Worm (Caenorhabditis elegans) whole organism, mixed stage, embryonic: Measurements from ENCODE around the gene rpc-1.

ENCODE experiments used
- blmp-1 ChIP-seq: fragments of 150-350 bp; optimal IDR thresholded peaks from 2 replicates; lab custom pipeline; 2014; ENCODE audit warnings: missing biosample characterization, missing genetic modification characterization
- cnd-1 ChIP-seq: fragments of 200-800 bp; sonication (Bioruptor generic); optimal IDR thresholded peaks from 2 replicates; lab custom pipeline; 2018; ENCODE audit warnings: mild to moderate bottlenecking, missing genetic modification characterization, missing compliant biosample characterization
- elt-1 ChIP-seq: sonication (generic microtip); optimal IDR thresholded peaks from 2 replicates; lab custom pipeline; 2017; ENCODE audit warnings: missing genetic modification characterization, mild to moderate bottlenecking, missing compliant biosample characterization, antibody characterized with exemption, moderate library complexity, borderline replicate concordance; ENCODE audit not compliant: insufficient read depth
- elt-3 ChIP-seq: fragments of 150-350 bp; optimal IDR thresholded peaks from 2 replicates; lab custom pipeline; 2014; ENCODE audit warnings: missing biosample characterization, missing genetic modification characterization
- lin-13 ChIP-seq: fragments of 150-350 bp; optimal IDR thresholded peaks from 2 replicates; lab custom pipeline; 2014; ENCODE audit warnings: missing biosample characterization, missing genetic modification characterization
- lsy-2 ChIP-seq: fragments of 150-350 bp; optimal IDR thresholded peaks from 2 replicates; lab custom pipeline; 2014; ENCODE audit warnings: missing biosample characterization, missing genetic modification characterization
- mab-5 ChIP-seq: fragments of 150-350 bp; optimal IDR thresholded peaks from 2 replicates; lab custom pipeline; 2014; ENCODE audit warnings: missing biosample characterization, missing genetic modification characterization
- nhr-12 ChIP-seq: fragments of 150-350 bp; optimal IDR thresholded peaks from 2 replicates; lab custom pipeline; 2014; ENCODE audit warnings: missing biosample characterization, missing genetic modification characterization
- nhr-28 ChIP-seq: fragments of 150-350 bp; optimal IDR thresholded peaks from 2 replicates; lab custom pipeline; 2014; ENCODE audit warnings: missing biosample characterization, missing genetic modification characterization
- sptf-1 ChIP-seq: sonication (generic microtip); optimal IDR thresholded peaks from 2 replicates; lab custom pipeline; 2017; ENCODE audit warnings: mild to moderate bottlenecking, missing genetic modification characterization, moderate library complexity, missing compliant biosample characterization
- unc-39 ChIP-seq: fragments of 150-350 bp; optimal IDR thresholded peaks from 2 replicates; lab custom pipeline; 2014; ENCODE audit warnings: missing biosample characterization, missing genetic modification characterization
- unc-62 ChIP-seq: fragments of 150-350 bp; optimal IDR thresholded peaks from 2 replicates; lab custom pipeline; 2014; ENCODE audit warnings: missing biosample characterization, missing genetic modification reagents, missing genetic modification characterization
- zip-8 ChIP-seq: fragments of 150-350 bp; optimal IDR thresholded peaks from 2 replicates; lab custom pipeline; 2014; ENCODE audit warnings: missing biosample characterization, missing genetic modification characterization

- TF ChIP-seq elt-1 (tag; lab: Kevin White, UChicago) (no peak), unc-39 (tag; lab: Kevin White, UChicago) (no peak), elt-3 (no peak), mab-5 (tag; lab: Kevin White, UChicago) (no peak), unc-62 (GFP tag; lab: Kevin White, UChicago) (no peak), nhr-12 (tag; lab: Kevin White, UChicago) (no peak), zip-8 (tag; lab: Kevin White, UChicago) (no peak), lsy-2 (tag; lab: Kevin White, UChicago) (no peak), cnd-1 (no peak), sptf-1 (tag; lab: Kevin White, UChicago) (no peak), nhr-28 (tag; lab: Kevin White, UChicago) (no peak), blmp-1 (tag; lab: Kevin White, UChicago) (no peak), lin-13 (tag; lab: Kevin White, UChicago) (no peak)
Measured at ce11 chrIV:7208961-7209360, 43.4 kb upstream of the rpc-1 start.
